Worm (Caenorhabditis elegans) whole organism, L4 larva: ENCODE measurements around the gene ctr-9.

Source experiments
- D1046.2 ChIP-seq: fragments of 200-800 bp; sonication (Bioruptor generic); IDR thresholded peaks from 2 replicates; pipeline ENCODE4 v1.3.6; 2022; ENCODE audit warnings: missing genetic modification characterization, missing compliant biosample characterization
- F37D6.2 ChIP-seq: sonication (generic microtip); optimal IDR thresholded peaks from 2 replicates; lab custom pipeline; 2016; ENCODE audit warnings: mild to moderate bottlenecking, missing genetic modification characterization, missing compliant biosample characterization
- F49E8.2 ChIP-seq: sonication (generic microtip); optimal IDR thresholded peaks from 2 replicates; lab custom pipeline; 2016; ENCODE audit warnings: missing compliant biosample characterization, mild to moderate bottlenecking, missing genetic modification characterization, borderline replicate concordance
- Y75B8A.6 ChIP-seq: fragments of 200-800 bp; sonication (Bioruptor generic); IDR thresholded peaks from 2 replicates; pipeline ENCODE4 v1.3.6; 2022; ENCODE audit warnings: missing genetic modification reagents, missing genetic modification characterization, missing compliant biosample characterization
- aha-1 ChIP-seq: fragments of 150-350 bp; peaks from one replicate; lab custom pipeline; 2014; ENCODE audit warnings: missing biosample characterization, missing genetic modification characterization
- aly-2 ChIP-seq: sonication (generic microtip); optimal IDR thresholded peaks from 2 replicates; lab custom pipeline; 2018; ENCODE audit warnings: missing biosample characterization, missing genetic modification characterization
- ama-1 ChIP-seq: fragments of 150-350 bp; optimal IDR thresholded peaks from 2 replicates; lab custom pipeline; 2014; ENCODE audit warnings: inconsistent platforms, mixed read lengths
- ceh-20 ChIP-seq: fragments of 200-800 bp; sonication (Bioruptor generic); IDR thresholded peaks from 2 replicates; pipeline ENCODE4 v1.3.6; 2022; ENCODE audit warnings: missing genetic modification reagents, missing genetic modification characterization, missing compliant biosample characterization
- ceh-28 ChIP-seq: fragments of 150-350 bp; optimal IDR thresholded peaks from 2 replicates; lab custom pipeline; 2014; ENCODE audit warnings: missing biosample characterization, missing genetic modification reagents, missing genetic modification characterization
- ceh-44 ChIP-seq: fragments of 200-800 bp; sonication (Bioruptor generic); IDR thresholded peaks from 2 replicates; pipeline ENCODE4 v1.3.6; 2022; ENCODE audit warnings: missing genetic modification reagents, missing genetic modification characterization, missing compliant biosample characterization
- ceh-82 ChIP-seq: sonication (generic microtip); optimal IDR thresholded peaks from 2 replicates; lab custom pipeline; 2017; ENCODE audit warnings: missing biosample characterization, missing genetic modification characterization
- ces-1 ChIP-seq: fragments of 150-350 bp; sonication (generic microtip); optimal IDR thresholded peaks from 4 replicates; lab custom pipeline; 2014; ENCODE audit warnings: missing biosample characterization, missing genetic modification reagents, missing genetic modification characterization
- cey-2 ChIP-seq: sonication (generic microtip); optimal IDR thresholded peaks from 3 replicates; lab custom pipeline; 2017; ENCODE audit warnings: missing genetic modification characterization, mild to moderate bottlenecking, missing compliant biosample characterization, antibody characterized with exemption, borderline replicate concordance; ENCODE audit not compliant: insufficient read depth
- daf-16 ChIP-seq, 3 experiments: sonication (generic microtip); optimal IDR thresholded peaks; 2 replicates each; lab custom pipeline; 2016 to 2017; ENCODE audit warnings: missing genetic modification characterization in 3 of 3, missing genetic modification reagents in 3 of 3, mild to moderate bottlenecking in 2 of 3, missing compliant biosample characterization in 2 of 3, missing biosample characterization in 1 of 3, moderate library complexity in 1 of 3
- daf-19 ChIP-seq: fragments of 200-800 bp; sonication (Bioruptor generic); conservative IDR thresholded peaks from 2 replicates; pipeline ENCODE4 v1.3.6; 2022; ENCODE audit warnings: missing genetic modification characterization, missing compliant biosample characterization
- dmd-6 ChIP-seq: fragments of 200-800 bp; sonication (Bioruptor generic); IDR thresholded peaks from 2 replicates; pipeline ENCODE4 v1.3.6; 2022; ENCODE audit warnings: missing genetic modification reagents, missing genetic modification characterization, missing compliant biosample characterization
- fkh-10 ChIP-seq: fragments of 150-350 bp; optimal IDR thresholded peaks from 2 replicates; lab custom pipeline; 2014; ENCODE audit warnings: missing biosample characterization, missing genetic modification reagents, missing genetic modification characterization
- hif-1 ChIP-seq, 2 experiments: sonication (generic microtip); optimal IDR thresholded peaks; 2 replicates each; lab custom pipeline; 2016 to 2017; ENCODE audit warnings: missing compliant biosample characterization in 2 of 2, missing genetic modification characterization in 2 of 2, missing genetic modification reagents in 2 of 2, missing genotype in 2 of 2, mild to moderate bottlenecking in 1 of 2
- hmg-1.1 ChIP-seq: fragments of 200-800 bp; sonication (Bioruptor generic); IDR thresholded peaks from 2 replicates; pipeline ENCODE4 v1.3.6; 2022; ENCODE audit warnings: missing genetic modification reagents, missing genetic modification characterization, missing compliant biosample characterization
- lin-13 ChIP-seq: fragments of 150-350 bp; optimal IDR thresholded peaks from 2 replicates; lab custom pipeline; 2014; ENCODE audit warnings: missing biosample characterization, missing genetic modification reagents, missing genetic modification characterization
- lin-15B ChIP-seq: fragments of 150-350 bp; sonication (generic microtip); optimal IDR thresholded peaks from 3 replicates; lab custom pipeline; 2014; ENCODE audit warnings: missing biosample characterization, missing genetic modification characterization
- lin-38 ChIP-seq: fragments of 200-800 bp; sonication (Bioruptor generic); IDR thresholded peaks from 2 replicates; pipeline ENCODE4 v1.3.6; 2022; ENCODE audit warnings: missing genetic modification reagents, missing genetic modification characterization, missing compliant biosample characterization
- madf-9 ChIP-seq: fragments of 200-800 bp; sonication (Bioruptor generic); conservative IDR thresholded peaks from 2 replicates; pipeline ENCODE4 v1.3.6; 2022; ENCODE audit warnings: missing genetic modification reagents, missing genetic modification characterization, missing compliant biosample characterization
- mdl-1 ChIP-seq, 2 experiments: fragments of 150-350 bp in 1 of 2; sonication (generic microtip) in 1 of 2; optimal IDR thresholded peaks; 2 replicates each; lab custom pipeline; 2014 to 2017; ENCODE audit warnings: missing biosample characterization in 2 of 2, missing genetic modification characterization in 2 of 2
- mdt-29 ChIP-seq: fragments of 200-800 bp; sonication (Bioruptor generic); IDR thresholded peaks from 2 replicates; pipeline ENCODE4 v1.3.6; 2022; ENCODE audit warnings: missing genetic modification reagents, missing genetic modification characterization, missing compliant biosample characterization
- mxl-2 ChIP-seq: fragments of 200-800 bp; sonication (Bioruptor generic); conservative IDR thresholded peaks from 2 replicates; pipeline ENCODE4 v1.3.6; 2022; ENCODE audit warnings: missing genetic modification reagents, missing genetic modification characterization, missing compliant biosample characterization
- mxl-3 ChIP-seq: fragments of 200-800 bp; sonication (Bioruptor generic); optimal IDR thresholded peaks from 2 replicates; lab custom pipeline; 2018; ENCODE audit warnings: mild to moderate bottlenecking, missing genetic modification characterization, missing compliant biosample characterization
- nhr-10 ChIP-seq: fragments of 150-350 bp; optimal IDR thresholded peaks from 2 replicates; lab custom pipeline; 2014; ENCODE audit warnings: missing biosample characterization, missing genetic modification characterization
- nhr-102 ChIP-seq: sonication (generic microtip); optimal IDR thresholded peaks from 2 replicates; lab custom pipeline; 2016; ENCODE audit warnings: mild to moderate bottlenecking, missing genetic modification characterization, moderate library complexity, missing compliant biosample characterization
- nhr-11 ChIP-seq: fragments of 150-350 bp; optimal IDR thresholded peaks from 2 replicates; lab custom pipeline; 2014; ENCODE audit warnings: missing biosample characterization, missing genetic modification characterization
- nhr-25 ChIP-seq: sonication (generic microtip); optimal IDR thresholded peaks from 2 replicates; lab custom pipeline; 2017; ENCODE audit warnings: missing genetic modification characterization, mild to moderate bottlenecking, missing compliant biosample characterization, antibody characterized with exemption, moderate library complexity, borderline replicate concordance; ENCODE audit not compliant: insufficient read depth
- nhr-42 ChIP-seq: fragments of 200-800 bp; sonication (Bioruptor generic); IDR thresholded peaks from 2 replicates; pipeline ENCODE4 v1.3.6; 2022; ENCODE audit warnings: missing genetic modification characterization, missing compliant biosample characterization
- nhr-6 ChIP-seq: fragments of 150-350 bp; optimal IDR thresholded peaks from 2 replicates; lab custom pipeline; 2014; ENCODE audit warnings: missing biosample characterization, missing genetic modification characterization
- sdz-12 ChIP-seq: fragments of 200-800 bp; sonication (Bioruptor generic); optimal IDR thresholded peaks from 2 replicates; lab custom pipeline; 2018; ENCODE audit warnings: mild to moderate bottlenecking, missing genetic modification characterization, missing compliant biosample characterization
- skn-1 ChIP-seq: fragments of 150-350 bp; optimal IDR thresholded peaks from 2 replicates; lab custom pipeline; 2014; ENCODE audit warnings: missing biosample characterization, missing genetic modification characterization
- snpc-1.2 ChIP-seq: fragments of 200-800 bp; sonication (Bioruptor generic); IDR thresholded peaks from 2 replicates; pipeline ENCODE4 v1.3.6; 2022; ENCODE audit warnings: missing genetic modification reagents, missing genetic modification characterization, missing compliant biosample characterization
- unc-130 ChIP-seq: sonication (generic microtip); optimal IDR thresholded peaks from 2 replicates; lab custom pipeline; 2016; ENCODE audit warnings: missing genetic modification reagents, missing genetic modification characterization, missing compliant biosample characterization
- zag-1 ChIP-seq: fragments of 150-350 bp; optimal IDR thresholded peaks from 2 replicates; lab custom pipeline; 2014; ENCODE audit warnings: missing biosample characterization, missing genetic modification characterization
- zip-2 ChIP-seq: fragments of 150-350 bp; optimal IDR thresholded peaks from 2 replicates; lab custom pipeline; 2014; ENCODE audit warnings: missing biosample characterization, missing genetic modification characterization
- ztf-11 ChIP-seq: fragments of 150-350 bp; optimal IDR thresholded peaks from 2 replicates; lab custom pipeline; 2014; ENCODE audit warnings: missing biosample characterization, missing genetic modification characterization

Gene ctr-9

ce11 chrIII:9511660-9512059, 20.5 kb downstream of the ctr-9 start:
- TF ChIP-seq aha-1: peak; percentile 95
- TF ChIP-seq lin-15B: no peak

DNA sequence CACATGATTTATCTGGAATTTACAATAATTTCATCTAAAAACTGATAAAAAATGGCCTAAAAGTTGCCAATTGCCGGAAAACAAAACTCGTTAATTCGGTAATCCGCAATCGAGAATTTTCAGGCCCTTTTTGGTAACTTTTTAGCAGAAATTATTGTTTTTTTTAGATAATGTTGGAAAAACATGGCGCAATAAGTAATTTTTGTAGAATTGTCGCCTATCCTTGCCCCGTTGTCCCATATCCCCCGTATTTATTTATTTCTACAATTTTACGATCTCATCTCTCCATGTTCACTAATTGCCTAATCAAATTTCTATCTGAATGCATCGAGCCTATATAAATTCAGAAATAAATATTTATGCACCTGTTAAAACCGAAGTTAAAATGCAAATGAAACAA, 21.8 kb downstream of the ctr-9 start:
- 0 out of 2 replicates have a peak, but pooled peaks have one; percentile 19 for TF ChIP-seq hmg-1.1
- no peak for TF ChIP-seq lin-38

DNA sequence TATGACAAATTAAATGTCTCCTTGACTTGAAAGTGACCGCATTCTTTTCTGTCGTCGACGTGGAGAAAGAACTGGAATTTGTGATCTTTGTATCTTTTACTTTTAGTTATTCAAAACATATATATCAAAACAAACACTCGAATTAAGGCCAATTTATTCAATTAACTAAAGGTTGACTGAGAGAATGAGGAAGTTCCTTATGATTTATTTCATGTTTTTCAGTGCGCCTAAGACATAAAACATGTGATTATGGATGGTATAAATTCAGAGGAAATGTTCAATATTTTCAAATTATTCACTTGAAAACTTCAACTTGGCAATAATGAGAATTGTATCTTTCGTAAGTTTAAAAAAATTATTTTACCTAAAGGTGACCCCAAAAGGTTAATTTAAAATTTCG, 22.4 kb downstream of the ctr-9 start, which contains the start of gene F55H2.8:
Gene F55H2.8 (plus strand): TSS at position 301 of the 400 bp plus-strand sequence.
- no peak for TF ChIP-seq aly-2 (tag; lab: Kevin White, UChicago)
- no peak for TF ChIP-seq snpc-1.2 (GFP tag; lab: Robert Waterston, UW)
- no peak for TF ChIP-seq lin-38
- TF ChIP-seq D1046.2: no peak
- TF ChIP-seq F49E8.2 (tag; lab: Kevin White, UChicago): no peak
- TF ChIP-seq hif-1 (tag; optimal IDR thresholded peaks at IDR 0.05; lab: Kevin White, UChicago): no peak
- TF ChIP-seq skn-1 (tag; lab: Kevin White, UChicago): no peak
- TF ChIP-seq mdt-29 (GFP tag; lab: Robert Waterston, UW): no peak
- no peak for TF ChIP-seq nhr-10
- TF ChIP-seq mdl-1 (tag; optimal IDR thresholded peaks at IDR 0.05; lab: Kevin White, UChicago): no peak
- TF ChIP-seq daf-16 (GFP tag; optimal IDR thresholded peaks at IDR 0.05; lab: Kevin White, UChicago): no peak
- TF ChIP-seq daf-16 (tag; optimal IDR thresholded peaks at IDR 0.05; lab: Kevin White, UChicago): no peak
- TF ChIP-seq dmd-6 (GFP tag; lab: Robert Waterston, UW): no peak
- no peak for TF ChIP-seq ama-1 (lab: Kevin White, UChicago)
- no peak for TF ChIP-seq zag-1
- TF ChIP-seq fkh-10 (GFP tag; lab: Kevin White, UChicago): no peak
- no peak for TF ChIP-seq Y75B8A.6 (GFP tag; lab: Robert Waterston, UW)
- no peak for TF ChIP-seq ztf-11 (tag; lab: Kevin White, UChicago)
- TF ChIP-seq, all 104 proteins: peak for 0

DNA sequence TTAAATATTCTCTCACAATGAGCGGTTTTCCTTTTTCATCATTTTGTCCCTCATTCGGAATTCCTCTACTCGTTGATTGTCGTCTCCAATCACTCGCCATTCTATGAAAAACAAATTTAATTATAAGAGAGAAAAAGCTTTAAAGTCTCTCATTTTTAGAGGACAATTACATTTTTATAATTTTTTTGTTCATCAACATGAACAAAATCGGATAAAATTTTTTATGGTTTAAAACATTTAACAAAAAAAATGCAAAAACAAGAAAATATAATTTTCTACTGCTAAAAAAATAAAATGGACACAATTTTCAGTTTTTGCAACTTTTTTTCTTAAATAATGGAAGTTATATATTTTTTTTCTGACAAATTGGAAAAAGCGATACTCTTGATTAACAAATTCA, 25.0 kb downstream of the ctr-9 start, which contains the start of gene F55H2.7:
Gene F55H2.7 (minus strand): TSS at position 101 of the 400 bp plus-strand sequence.
- TF ChIP-seq cey-2 (tag; lab: Kevin White, UChicago) (no peak), nhr-6 (tag; lab: Kevin White, UChicago) (no peak), F37D6.2 (tag; lab: Kevin White, UChicago) (no peak), hmg-1.1 (no peak), daf-16 (GFP tag; optimal IDR thresholded peaks at IDR 0.05; lab: Kevin White, UChicago) (no peak), daf-16 (tag; optimal IDR thresholded peaks at IDR 0.05; lab: Kevin White, UChicago) (peak; percentile 5)

ce11 chrIII:9521410-9522090, 30.4 kb downstream of the ctr-9 start, which contains the start of the genes clu-1 and prp-40:
Gene clu-1, minus strand, starts transcription at chrIII:9521460.
Gene prp-40, plus strand, starts transcription at chrIII:9522075.
- TF ChIP-seq madf-9 (0 out of 2 replicates have a peak, but pooled peaks have one; percentile 18), unc-130 (peak; percentile 44), nhr-11 (tag; lab: Kevin White, UChicago) (peak; percentile 85), mxl-2 (GFP tag; lab: Robert Waterston, UW) (no peak), daf-19 (no peak), skn-1 (tag; lab: Kevin White, UChicago) (no peak), sdz-12 (GFP tag; lab: Kevin White, UChicago) (no peak), zip-2 (tag; lab: Kevin White, UChicago) (peak; percentile 17), daf-16 (GFP tag; optimal IDR thresholded peaks at IDR 0.05; lab: Kevin White, UChicago) (peak in 1 of 2 experiments; percentile 55), daf-16 (tag; optimal IDR thresholded peaks at IDR 0.05; lab: Kevin White, UChicago) (peak; percentile 72), dmd-6 (GFP tag; lab: Robert Waterston, UW) (peak; percentile 75), ceh-82 (no peak), mxl-3 (GFP tag; lab: Kevin White, UChicago) (peak; percentile 35), nhr-42 (GFP tag; lab: Robert Waterston, UW) (peak; percentile 79; the same call in 1 of the 2 replicates), ceh-44 (GFP tag; lab: Robert Waterston, UW) (0 out of 2 replicates have a peak, but pooled peaks have one; percentile 41), aha-1 (peak; percentile 98), nhr-10 (peak; percentile 18), mdt-29 (GFP tag; lab: Robert Waterston, UW) (no peak), nhr-25 (tag; lab: Kevin White, UChicago) (peak; percentile 49), hmg-1.1 (peak; percentile 80), nhr-102 (peak; percentile 63), lin-13 (GFP tag; lab: Kevin White, UChicago) (peak; percentile 86), lin-15B (peak; percentile 20), ces-1 (GFP tag; lab: Kevin White, UChicago) (no peak), ceh-20 (GFP tag; lab: Robert Waterston, UW) (peak; percentile 52; the same call in 1 of the 2 replicates), ceh-28 (tag; lab: Kevin White, UChicago) (no peak)
